Worm (Caenorhabditis elegans) whole organism, young adult: ENCODE measurements around the gene F40G12.2.

Experiments used
- F55B11.4 ChIP-seq: sonication (generic microtip); optimal IDR thresholded peaks from 2 replicates; lab custom pipeline; 2016; ENCODE audit warnings: missing compliant biosample characterization, missing genetic modification characterization, borderline replicate concordance; ENCODE audit not compliant: insufficient read depth
- ama-1 ChIP-seq, 3 experiments: fragments of 150-350 bp in 1 of 3; sonication (generic microtip) in 2 of 3; optimal IDR thresholded peaks; 2 replicates each; lab custom pipeline; 2014 to 2018; ENCODE audit warnings: missing biosample characterization in 2 of 3, missing genetic modification characterization in 2 of 3, missing genetic modification reagents in 2 of 3
- cebp-2 ChIP-seq: fragments of 200-800 bp; sonication (Bioruptor generic); IDR thresholded peaks from 2 replicates; pipeline ENCODE4 v1.3.6; 2022; ENCODE audit warnings: missing genetic modification characterization, missing compliant biosample characterization
- ceh-58 ChIP-seq: fragments of 200-800 bp; sonication (Bioruptor generic); IDR thresholded peaks from 2 replicates; pipeline ENCODE4 v1.3.6; 2022; ENCODE audit warnings: missing genetic modification characterization, missing compliant biosample characterization
- hlh-12 ChIP-seq: sonication (generic microtip); optimal IDR thresholded peaks from 2 replicates; lab custom pipeline; 2016; ENCODE audit warnings: missing genetic modification characterization, missing compliant biosample characterization
- hlh-26 ChIP-seq: fragments of 200-800 bp; sonication (Bioruptor generic); conservative IDR thresholded peaks from 2 replicates; pipeline ENCODE4 v1.3.6; 2022; ENCODE audit warnings: missing genetic modification reagents, missing genetic modification characterization, missing compliant biosample characterization
- hmg-20 ChIP-seq: fragments of 200-800 bp; sonication (Bioruptor generic); IDR thresholded peaks from 2 replicates; pipeline ENCODE4 v1.3.6; 2022; ENCODE audit warnings: missing genetic modification reagents, missing genetic modification characterization, missing compliant biosample characterization
- let-607 ChIP-seq, 2 experiments: fragments of 200-800 bp in 1 of 2; sonication (Bioruptor generic) in 1 of 2; sonication (generic microtip) in 1 of 2; optimal IDR thresholded peaks; 2 replicates each; lab custom pipeline; 2016 to 2018; ENCODE audit warnings: mild to moderate bottlenecking in 2 of 2, missing compliant biosample characterization in 2 of 2, missing genetic modification characterization in 2 of 2, moderate library complexity in 2 of 2, missing genotype in 1 of 2
- nhr-179 ChIP-seq: sonication (generic microtip); optimal IDR thresholded peaks from 2 replicates; lab custom pipeline; 2016; ENCODE audit warnings: mild to moderate bottlenecking, missing genetic modification characterization, missing compliant biosample characterization
- snpc-4 ChIP-seq, 5 experiments: fragments of 150-350 bp in 1 of 5; sonication (generic microtip) in 4 of 5; optimal IDR thresholded peaks; 2 replicates each; lab custom pipeline; 2014 to 2018; ENCODE audit warnings: missing genetic modification characterization in 5 of 5, missing biosample characterization in 3 of 5, antibody characterized with exemption in 2 of 5, mild to moderate bottlenecking in 2 of 5, missing compliant biosample characterization in 2 of 5, missing genotype in 2 of 5, moderate library complexity in 2 of 5, missing genetic modification reagents in 1 of 5

DNA sequence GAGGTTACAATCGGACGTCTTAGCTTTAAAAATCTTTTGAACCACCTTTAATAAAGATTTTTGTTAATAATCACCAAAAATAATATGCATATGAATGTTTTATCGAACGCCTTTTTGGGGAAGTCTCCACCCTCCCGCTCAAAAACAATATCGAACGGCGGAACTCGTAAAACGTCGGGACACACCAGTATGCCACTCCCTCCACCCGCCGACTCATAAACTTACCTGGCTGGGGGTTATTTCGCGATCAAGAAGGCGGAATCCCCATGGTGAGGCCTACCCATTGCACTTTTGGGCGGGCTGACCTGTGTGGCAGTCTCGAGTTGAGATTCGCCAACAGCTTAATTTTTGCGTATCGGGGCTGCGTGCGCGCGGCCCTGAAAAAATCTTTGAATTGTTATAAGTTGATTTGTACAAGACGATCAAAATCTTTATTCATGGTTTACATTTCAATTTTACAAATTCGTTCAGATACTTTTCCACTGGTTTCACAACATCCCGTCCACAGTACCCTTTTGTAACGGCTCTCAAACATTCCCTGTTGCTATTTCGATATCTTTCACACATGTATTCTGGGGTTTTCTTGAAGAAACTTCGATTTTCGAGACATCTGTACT lies 6.7 kb upstream of the F40G12.2 start:
- TF ChIP-seq snpc-4 (GFP tag; optimal IDR thresholded peaks at IDR 0.05; lab: Kevin White, UChicago) (peak; percentile 92), snpc-4 (tag; optimal IDR thresholded peaks at IDR 0.05; lab: Kevin White, UChicago) (peak; percentile 82 to 96 (median 93)), ama-1 (optimal IDR thresholded peaks at IDR 0.05; lab: Kevin White, UChicago) (no peak), ama-1 (GFP tag; optimal IDR thresholded peaks at IDR 0.05; lab: Kevin White, UChicago) (no peak), ceh-58 (no peak), F55B11.4 (tag; lab: Kevin White, UChicago) (no peak), let-607 (tag; optimal IDR thresholded peaks at IDR 0.05; lab: Kevin White, UChicago) (no peak), hmg-20 (GFP tag; lab: Robert Waterston, UW) (no peak), hlh-12 (tag; lab: Kevin White, UChicago) (no peak), nhr-179 (tag; lab: Kevin White, UChicago) (no peak), hlh-26 (GFP tag; lab: Robert Waterston, UW) (no peak), cebp-2 (GFP tag; lab: Robert Waterston, UW) (no peak)
